Worm (Caenorhabditis elegans): ENCODE data around the gene C03E10.3.

DNA sequence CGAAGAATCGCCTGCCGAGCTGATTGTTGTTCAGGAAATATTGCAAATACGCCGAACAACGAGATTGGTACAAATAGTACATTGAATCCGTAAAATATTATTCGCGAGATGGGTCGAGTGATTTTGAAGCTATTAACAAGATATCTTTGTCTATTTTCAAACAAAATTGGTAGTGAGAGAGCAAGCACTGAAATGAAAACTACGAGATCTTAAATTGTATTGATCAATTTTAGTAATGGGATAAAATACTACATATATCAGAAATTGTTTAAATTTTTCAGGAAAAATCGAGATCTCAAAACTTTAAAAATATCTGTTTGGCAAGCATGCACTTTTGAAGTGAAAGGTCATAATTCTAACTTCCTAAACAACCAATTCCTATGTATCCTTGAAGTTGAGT is 18.0 kb downstream of the C03E10.3 start:
- no peak for TF ChIP-seq snpc-4 (tag; optimal IDR thresholded peaks at IDR 0.05)
- TF ChIP-seq sma-9 (GFP tag; optimal IDR thresholded peaks at IDR 0.05), result no peak
- no peak for TF ChIP-seq sma-9 (tag; optimal IDR thresholded peaks at IDR 0.05)
- TF ChIP-seq mdl-1 (tag; optimal IDR thresholded peaks at IDR 0.05), result no peak
- TF ChIP-seq aly-2 (tag; optimal IDR thresholded peaks at IDR 0.05), result no peak
- no peak for TF ChIP-seq nhr-12 (tag; optimal IDR thresholded peaks at IDR 0.05)
- no peak for TF ChIP-seq ama-1 (optimal IDR thresholded peaks at IDR 0.05)
- TF ChIP-seq nhr-77 (tag; optimal IDR thresholded peaks at IDR 0.05), result no peak
